Fruit fly (Drosophila melanogaster): ENCODE results near the gene Seipin.

Gene Seipin

dm6 chrX:2619651-2620050, at the start of gene Seipin, which contains the start of gene Tsp3A:
Seipin (plus strand) TSS chrX:2619799.
Tsp3A (minus strand) TSS chrX:2619738.
- TF ChIP-seq h (optimal IDR thresholded peaks at IDR 0.05), result no peak
- TF ChIP-seq psq (optimal IDR thresholded peaks at IDR 0.05), result no peak
- TF ChIP-seq ttk (optimal IDR thresholded peaks at IDR 0.05), result no peak
- TF ChIP-seq Sin3A (optimal IDR thresholded peaks at IDR 0.05), result no peak
- TF ChIP-seq Myc (optimal IDR thresholded peaks at IDR 0.05), result no peak
- no peak for TF ChIP-seq insv (optimal IDR thresholded peaks at IDR 0.05)

- TF ChIP-seq h (optimal IDR thresholded peaks at IDR 0.05) (no peak), psq (optimal IDR thresholded peaks at IDR 0.05) (no peak), Myc (optimal IDR thresholded peaks at IDR 0.05) (no peak)
Observed at dm6 chrX:2580319-2581008, 39.1 kb upstream of the Seipin start, which contains the start of the genes Vha36-3 and AANATL7. Vha36-3 (minus strand) TSS chrX:2580560. AANATL7 (plus strand) TSS chrX:2580958.

DNA sequence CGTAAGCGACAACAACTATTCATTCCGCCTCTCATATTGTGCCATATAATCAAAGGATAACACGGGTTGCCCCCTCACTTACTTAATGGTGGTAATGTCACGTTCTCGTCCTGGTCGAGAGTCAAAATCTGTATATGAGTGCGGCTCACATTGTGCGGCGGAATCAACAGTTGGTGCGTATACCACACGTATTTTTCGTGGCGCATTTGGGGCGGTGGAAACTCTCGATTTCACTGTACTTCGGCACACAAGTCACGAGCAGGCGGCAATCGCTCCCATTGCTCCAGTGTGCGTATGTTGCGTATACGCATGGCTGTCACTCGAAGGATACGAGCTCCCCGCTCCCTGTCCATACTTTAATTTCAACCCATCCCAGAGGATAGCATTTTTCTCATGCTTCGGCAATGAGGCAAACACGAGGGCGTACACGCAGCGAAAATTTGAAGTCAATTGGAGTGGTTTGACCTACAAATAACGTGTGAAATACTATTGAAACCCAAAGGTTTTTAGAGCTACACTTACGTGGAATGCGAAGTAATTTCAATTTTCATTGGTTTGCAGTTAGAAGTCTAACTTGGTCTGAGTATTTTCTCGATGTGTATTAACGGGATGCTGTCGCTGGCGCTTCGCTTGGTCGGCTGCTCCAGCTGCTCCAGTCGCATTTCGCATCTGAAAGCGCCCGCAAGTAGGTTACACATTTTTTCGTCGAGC, 37.7 kb upstream of the Seipin start:
- TF ChIP-seq Myc (optimal IDR thresholded peaks at IDR 0.05) (no peak), h (optimal IDR thresholded peaks at IDR 0.05) (no peak), psq (optimal IDR thresholded peaks at IDR 0.05) (no peak), Sin3A (optimal IDR thresholded peaks at IDR 0.05) (no peak), insv (optimal IDR thresholded peaks at IDR 0.05) (no peak), ttk (optimal IDR thresholded peaks at IDR 0.05) (no peak)

DNA sequence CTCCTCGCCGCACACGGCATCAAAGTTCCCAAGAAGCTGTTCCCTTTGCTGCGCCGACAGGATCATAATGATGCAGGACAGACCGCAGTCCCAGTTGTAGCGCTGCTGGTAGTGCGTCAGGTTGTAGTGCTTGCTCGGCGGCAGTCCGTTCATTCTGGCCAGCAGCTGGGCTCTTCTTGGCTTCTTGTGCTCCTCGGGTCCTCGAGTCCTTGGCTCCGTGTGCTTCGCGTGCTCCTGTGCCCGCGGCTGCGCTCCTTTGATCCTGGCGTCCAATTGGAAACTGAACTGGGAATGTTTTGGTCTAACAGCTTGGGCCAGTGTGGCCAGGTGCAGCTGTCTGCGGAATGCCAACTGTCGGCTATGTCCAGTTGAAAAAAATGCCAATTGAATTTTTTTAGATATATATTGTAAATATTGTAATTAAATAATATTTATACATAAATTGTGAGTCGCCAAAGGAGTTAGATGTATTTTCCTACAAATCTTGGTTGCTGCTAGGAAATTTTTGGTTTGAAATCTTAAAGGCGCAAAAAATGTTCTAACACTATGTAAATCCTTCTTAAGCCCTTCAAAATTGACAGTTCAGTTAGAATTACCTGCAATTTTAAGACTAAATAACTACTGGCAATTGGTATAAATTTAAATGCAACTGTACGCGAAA, 34.4 kb upstream of the Seipin start, which contains the start of gene CG13760:
Gene CG13760 (minus strand): TSS at position 645 of the 661 bp plus-strand sequence.
- TF ChIP-seq ttk (optimal IDR thresholded peaks at IDR 0.05) (no peak), h (optimal IDR thresholded peaks at IDR 0.05) (no peak), psq (optimal IDR thresholded peaks at IDR 0.05) (no peak), insv (optimal IDR thresholded peaks at IDR 0.05) (no peak), Myc (optimal IDR thresholded peaks at IDR 0.05) (no peak), Sin3A (optimal IDR thresholded peaks at IDR 0.05) (no peak)

DNA sequence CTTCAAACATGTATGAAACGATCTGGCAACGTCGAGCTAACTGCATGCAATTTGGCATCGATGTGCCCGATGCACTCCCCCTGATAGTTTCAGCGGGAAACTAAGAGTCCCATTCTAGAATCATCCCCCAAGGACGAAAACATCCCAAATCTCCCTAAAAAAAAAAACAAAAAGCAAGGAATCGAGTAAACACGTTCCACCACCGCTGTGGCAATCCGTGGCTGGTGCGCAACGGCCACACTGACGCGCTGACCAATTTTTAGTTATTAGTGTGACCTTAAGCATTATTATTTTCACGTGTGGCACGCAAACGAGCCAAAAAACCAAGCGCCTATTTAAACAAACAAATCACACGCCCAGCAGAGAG, 33.9 kb upstream of the Seipin start, which contains the start of gene wds:
Gene wds (plus strand): TSS at position 265 of the 367 bp plus-strand sequence.
- TF ChIP-seq Sin3A (optimal IDR thresholded peaks at IDR 0.05), result no peak
- no peak for TF ChIP-seq Myc (optimal IDR thresholded peaks at IDR 0.05)
- no peak for TF ChIP-seq psq (optimal IDR thresholded peaks at IDR 0.05)
- TF ChIP-seq h (optimal IDR thresholded peaks at IDR 0.05), result no peak
- no peak for TF ChIP-seq insv (optimal IDR thresholded peaks at IDR 0.05)
- TF ChIP-seq ttk (optimal IDR thresholded peaks at IDR 0.05), result no peak

DNA sequence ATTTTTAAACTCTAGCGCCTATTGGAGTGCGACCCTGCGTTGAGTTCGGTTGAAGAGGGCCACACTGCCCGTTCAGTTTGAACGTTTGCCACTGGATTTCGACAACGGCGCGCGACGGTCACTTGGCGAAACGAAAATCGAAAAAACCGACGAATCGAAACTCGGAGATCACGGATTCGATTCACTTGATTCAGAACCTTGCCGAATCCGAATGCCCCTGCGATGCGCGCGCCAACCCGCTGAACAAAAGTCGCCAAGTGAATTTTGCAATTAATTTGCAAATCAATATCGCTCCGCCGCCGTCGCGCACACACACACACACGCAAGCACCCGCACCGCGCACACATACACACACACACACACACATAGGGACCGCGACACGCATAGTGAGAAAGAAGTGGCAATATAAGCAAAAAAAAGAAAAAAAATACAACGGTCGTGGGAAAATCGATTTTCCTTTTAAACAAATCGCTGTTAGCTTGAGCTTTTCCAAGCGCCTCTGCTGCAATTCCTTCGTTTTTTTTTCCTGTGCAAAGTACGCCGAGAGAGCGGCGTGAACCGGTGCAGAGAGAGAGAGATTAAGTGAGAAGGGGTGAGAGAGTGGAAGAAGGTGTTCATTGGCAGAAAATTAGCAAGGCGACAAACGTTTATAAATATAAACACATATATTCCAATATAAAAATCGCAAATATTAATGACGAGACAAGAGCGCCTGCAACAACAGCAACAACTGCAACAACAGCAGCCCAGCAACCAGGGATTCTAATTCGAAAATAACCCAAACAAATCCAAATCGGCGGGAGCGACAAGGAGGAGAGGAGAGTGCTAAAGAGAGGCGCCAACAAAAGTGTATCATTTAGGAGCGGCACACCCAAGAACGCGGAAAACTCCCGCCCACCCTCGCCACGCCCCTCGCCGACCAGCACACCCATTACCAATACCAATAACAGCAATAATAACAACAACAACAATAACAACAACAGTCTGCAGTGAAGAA, 30.9 kb upstream of the Seipin start, which contains the start of gene egh:
Gene egh (plus strand): TSS at position 89 of the 997 bp plus-strand sequence.
- no peak for TF ChIP-seq h (optimal IDR thresholded peaks at IDR 0.05)

DNA sequence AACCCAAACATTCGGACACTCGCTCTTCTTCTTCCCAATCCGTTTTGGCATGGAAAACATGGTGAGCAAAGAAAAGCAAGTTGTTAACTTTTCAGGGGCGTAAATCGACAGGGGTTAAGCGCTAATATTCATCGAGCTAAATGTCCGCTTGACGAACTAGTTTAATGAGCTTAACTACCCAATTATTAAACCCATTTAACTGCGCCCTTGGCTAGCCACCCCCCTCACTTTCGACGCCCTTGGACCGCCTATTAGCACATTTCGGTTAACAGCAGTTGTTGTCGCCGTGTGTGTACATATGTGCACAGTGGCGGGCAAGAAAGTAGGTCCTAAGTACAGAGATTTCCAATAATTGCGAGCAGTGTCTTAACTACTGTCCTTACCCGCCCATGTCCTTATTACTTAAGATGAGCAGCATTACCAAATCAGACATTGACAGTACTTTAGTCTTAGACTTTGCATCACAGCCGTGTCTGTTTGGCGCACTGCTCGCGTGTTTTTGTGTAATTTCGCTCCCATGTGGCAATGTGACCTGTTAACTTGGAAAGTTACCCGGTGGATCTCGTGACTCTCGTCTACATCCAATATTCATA, 30.1 kb upstream of the Seipin start:
- no peak for TF ChIP-seq ttk (optimal IDR thresholded peaks at IDR 0.05)
- no peak for TF ChIP-seq psq (optimal IDR thresholded peaks at IDR 0.05)
- TF ChIP-seq Myc (optimal IDR thresholded peaks at IDR 0.05), result no peak
- no peak for TF ChIP-seq h (optimal IDR thresholded peaks at IDR 0.05)
- no peak for TF ChIP-seq Sin3A (optimal IDR thresholded peaks at IDR 0.05)
- TF ChIP-seq insv (optimal IDR thresholded peaks at IDR 0.05), result no peak

DNA sequence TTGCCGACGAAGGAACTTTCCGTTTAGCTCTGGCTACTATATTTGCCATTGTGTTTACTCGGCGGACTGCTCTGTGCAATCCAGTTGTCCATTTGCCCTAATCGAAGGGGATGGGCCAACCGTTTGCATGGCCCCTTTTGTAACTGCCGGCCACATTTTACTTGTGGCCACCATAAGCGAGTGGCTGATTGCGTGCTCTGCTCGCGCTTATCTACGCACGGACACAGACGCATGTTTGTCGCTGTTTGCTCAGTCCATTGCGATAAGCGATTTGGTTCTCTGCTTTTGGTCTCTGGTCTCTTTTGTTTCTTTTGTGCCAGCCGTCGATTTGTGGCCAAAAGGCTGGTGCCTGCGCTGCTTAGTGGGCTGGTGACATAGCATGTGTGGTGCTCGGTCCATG, 29.0 kb upstream of the Seipin start:
- TF ChIP-seq Myc (optimal IDR thresholded peaks at IDR 0.05), result no peak
- no peak for TF ChIP-seq psq (optimal IDR thresholded peaks at IDR 0.05)
- no peak for TF ChIP-seq insv (optimal IDR thresholded peaks at IDR 0.05)
- TF ChIP-seq ttk (optimal IDR thresholded peaks at IDR 0.05), result no peak
- no peak for TF ChIP-seq Sin3A (optimal IDR thresholded peaks at IDR 0.05)
- no peak for TF ChIP-seq h (optimal IDR thresholded peaks at IDR 0.05)

DNA sequence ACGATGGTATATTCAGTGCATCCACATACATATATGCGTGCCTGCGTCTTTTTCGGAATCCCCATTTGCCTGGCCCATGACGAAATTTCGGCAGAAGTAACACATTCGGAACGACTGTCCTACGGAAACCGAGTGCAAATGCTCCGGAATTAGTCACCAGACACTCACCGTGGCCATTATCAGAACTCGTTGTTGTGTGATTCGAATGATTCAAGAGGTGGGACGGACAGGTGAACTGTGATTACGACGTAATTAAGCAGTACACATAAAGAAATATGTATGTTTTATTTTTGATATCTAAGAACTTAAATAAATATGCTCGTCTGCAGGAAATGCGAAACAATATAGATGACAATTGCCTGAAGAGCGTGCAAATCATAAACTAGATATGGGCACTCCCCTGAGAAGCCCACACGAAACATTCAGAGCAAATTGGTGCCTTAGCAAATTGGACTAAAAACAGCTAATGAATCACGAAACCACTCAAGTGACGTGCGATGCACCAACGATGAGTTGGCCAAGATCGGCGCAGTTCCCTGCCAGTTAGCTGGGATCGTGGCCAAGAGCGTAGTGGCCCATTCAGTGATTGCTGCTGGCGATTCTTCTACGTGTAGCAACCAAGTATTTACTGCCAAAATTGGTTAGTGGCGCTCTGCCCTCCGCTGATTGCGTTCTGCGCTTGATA, 28.1 kb upstream of the Seipin start:
- no peak for TF ChIP-seq insv (optimal IDR thresholded peaks at IDR 0.05)
- no peak for TF ChIP-seq psq (optimal IDR thresholded peaks at IDR 0.05)
- no peak for TF ChIP-seq ttk (optimal IDR thresholded peaks at IDR 0.05)
- no peak for TF ChIP-seq h (optimal IDR thresholded peaks at IDR 0.05)
- TF ChIP-seq Sin3A (optimal IDR thresholded peaks at IDR 0.05), result no peak
- no peak for TF ChIP-seq Myc (optimal IDR thresholded peaks at IDR 0.05)

dm6 chrX:2592243-2592642, 27.4 kb upstream of the Seipin start:
- no peak for TF ChIP-seq Myc (optimal IDR thresholded peaks at IDR 0.05)

Measured in Kc167 (cell line).